Fruit fly (Drosophila melanogaster): ENCODE data around the gene COX6AL2.

COX6AL2 gene

DNA sequence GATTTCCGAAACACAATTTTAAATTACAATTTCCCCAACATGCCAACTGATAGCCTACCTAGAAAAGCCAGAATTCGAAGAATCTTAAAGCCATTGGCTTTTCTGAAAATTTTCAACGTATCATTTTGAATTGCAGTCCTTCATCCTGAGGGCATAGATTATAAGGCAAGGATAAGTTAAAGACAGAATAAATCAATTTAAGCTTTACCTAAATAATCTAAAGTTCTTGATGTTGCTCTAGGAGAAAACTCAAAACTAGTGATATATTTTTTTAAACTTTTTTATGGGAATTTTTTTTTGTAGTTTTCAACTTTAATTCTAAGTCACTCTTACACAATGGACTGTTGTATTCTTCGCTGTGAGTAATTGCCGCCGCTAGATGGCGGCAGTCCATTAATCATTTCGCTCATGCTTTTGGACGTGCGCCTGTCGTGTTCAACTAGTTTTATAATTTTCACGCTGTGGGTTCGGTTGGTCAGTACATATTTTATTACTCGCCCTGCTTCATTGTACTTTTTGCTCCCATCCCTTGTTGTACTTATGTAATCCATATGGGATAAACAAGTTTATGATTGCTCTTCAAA, at the start of gene COX6AL2:
Gene COX6AL2, minus strand, starts transcription at position 51 of the 584 bp plus-strand sequence.
- no peak for TF ChIP-seq B-H2 (GFP tag; optimal IDR thresholded peaks at IDR 0.05)
- 0 out of 2 replicates have a peak, but pooled peaks have one; percentile 6 for TF ChIP-seq ranshi (GFP tag; IDR thresholded peaks at IDR 0.05)
- TF ChIP-seq fd3F (GFP tag; optimal IDR thresholded peaks at IDR 0.05) = no peak
- TF ChIP-seq otp (GFP tag; IDR thresholded peaks at IDR 0.05) = no peak
- no peak for TF ChIP-seq ac (GFP tag; optimal IDR thresholded peaks at IDR 0.05)
- no peak for TF ChIP-seq Jarid2 (GFP tag; optimal IDR thresholded peaks at IDR 0.05)
- TF ChIP-seq bowl (GFP tag; IDR thresholded peaks at IDR 0.05) = no peak
- no peak for TF ChIP-seq Gsc (GFP tag; IDR thresholded peaks at IDR 0.05)
- TF ChIP-seq Doc2 (GFP tag; IDR thresholded peaks at IDR 0.05) = no peak
- no peak for TF ChIP-seq cas (GFP tag; IDR thresholded peaks at IDR 0.05)
- no peak for TF ChIP-seq Hr78 (GFP tag; optimal IDR thresholded peaks at IDR 0.05)
- no peak for TF ChIP-seq dysf (GFP tag; IDR thresholded peaks at IDR 0.05)
- no peak for TF ChIP-seq slbo (GFP tag; IDR thresholded peaks at IDR 0.05)
- TF ChIP-seq lmd (GFP tag; IDR thresholded peaks at IDR 0.05) = 0 out of 2 replicates have a peak, but pooled peaks have one; percentile 5
- peak; percentile 83 for TF ChIP-seq CTCF (GFP tag; optimal IDR thresholded peaks at IDR 0.05)

- no peak for TF ChIP-seq CG5245 (GFP tag; optimal IDR thresholded peaks at IDR 0.05)
- no peak for TF ChIP-seq CG7928 (GFP tag; optimal IDR thresholded peaks at IDR 0.05)
- TF ChIP-seq CTCF (GFP tag; optimal IDR thresholded peaks at IDR 0.05) = peak; percentile 4
- TF ChIP-seq HLH54F (GFP tag; optimal IDR thresholded peaks at IDR 0.05) = no peak
- no peak for TF ChIP-seq CG17328 (GFP tag; IDR thresholded peaks at IDR 0.05)
- TF ChIP-seq CG7987 (GFP tag; optimal IDR thresholded peaks at IDR 0.05) = no peak
- no peak for TF ChIP-seq CG18599 (GFP tag; optimal IDR thresholded peaks at IDR 0.05)
- TF ChIP-seq salm (tag; optimal IDR thresholded peaks at IDR 0.05) = no peak
- no peak for TF ChIP-seq mirr (GFP tag; optimal IDR thresholded peaks at IDR 0.05)
- TF ChIP-seq CG13287 (GFP tag; IDR thresholded peaks at IDR 0.05; ENCODE audit: partially characterized antibody) = 0 out of 2 replicates have a peak, but pooled peaks have one; percentile 18
- no peak for TF ChIP-seq ci (GFP tag; IDR thresholded peaks at IDR 0.05)
- no peak for TF ChIP-seq HmgZ (tag; optimal IDR thresholded peaks at IDR 0.05)
- no peak for TF ChIP-seq Hmr (GFP tag; optimal IDR thresholded peaks at IDR 0.05)
- no peak for TF ChIP-seq CG15073 (GFP tag; optimal IDR thresholded peaks at IDR 0.05)
- TF ChIP-seq fu2 (GFP tag; optimal IDR thresholded peaks at IDR 0.05) = no peak
- TF ChIP-seq CG15601 (tag; optimal IDR thresholded peaks at IDR 0.05) = peak; percentile 18
- TF ChIP-seq CG16779 (GFP tag; IDR thresholded peaks at IDR 0.05) = no peak
- TF ChIP-seq CG18262 (tag; optimal IDR thresholded peaks at IDR 0.05) = no peak
- TF ChIP-seq Antp (GFP tag; optimal IDR thresholded peaks at IDR 0.05) = no peak
- no peak for TF ChIP-seq vnd (GFP tag; IDR thresholded peaks at IDR 0.05; ENCODE audit: partially characterized antibody)
Measured at dm6 chr3L:18957032-18957431, 43.1 kb upstream of the COX6AL2 start.

DNA sequence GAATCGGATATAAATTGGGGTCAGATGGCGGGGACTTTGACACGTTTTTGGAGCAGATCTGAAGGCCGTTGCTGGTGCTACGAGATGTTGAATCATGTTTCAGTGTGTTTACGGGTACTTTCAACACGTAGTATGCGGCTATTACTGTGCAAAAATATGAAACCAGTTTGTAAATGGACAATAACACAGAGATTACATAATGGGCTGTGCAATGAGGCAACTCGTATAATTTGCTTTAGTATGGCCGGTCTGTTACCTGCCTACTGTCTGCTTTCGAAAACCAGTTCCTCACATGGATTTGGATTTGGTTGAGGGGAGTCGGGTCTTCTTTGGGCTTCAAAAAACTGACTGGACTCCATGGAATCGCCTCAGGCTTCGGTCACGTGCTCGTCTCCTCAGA, 38.4 kb upstream of the COX6AL2 start:
- TF ChIP-seq ken (GFP tag; IDR thresholded peaks at IDR 0.05) (no peak), wdn (GFP tag; IDR thresholded peaks at IDR 0.05) (no peak), kni (GFP tag; optimal IDR thresholded peaks at IDR 0.05) (no peak), cwo (GFP tag; optimal IDR thresholded peaks at IDR 0.05) (peak; percentile 84), ftz-f1 (GFP tag; optimal IDR thresholded peaks at IDR 0.05) (no peak), chinmo (GFP tag; IDR thresholded peaks at IDR 0.05; ENCODE audit: partially characterized antibody) (0 out of 4 replicates have a peak, but pooled peaks have one; percentile 50), CG17328 (GFP tag; IDR thresholded peaks at IDR 0.05) (no peak), Jarid2 (GFP tag; optimal IDR thresholded peaks at IDR 0.05) (no peak), HmgZ (tag; optimal IDR thresholded peaks at IDR 0.05) (no peak), Sin3A (optimal IDR thresholded peaks at IDR 0.05) (no peak), Asciz (GFP tag; optimal IDR thresholded peaks at IDR 0.05) (no peak), zfh1 (GFP tag; IDR thresholded peaks at IDR 0.05) (no peak), CG4707 (GFP tag; optimal IDR thresholded peaks at IDR 0.05) (no peak), en (GFP tag; optimal IDR thresholded peaks at IDR 0.05) (no peak), CG9932 (GFP tag; IDR thresholded peaks at IDR 0.05) (no peak), Max (GFP tag; optimal IDR thresholded peaks at IDR 0.05) (no peak), Pdp1 (GFP tag; optimal IDR thresholded peaks at IDR 0.05) (peak in 1 of 2 experiments; percentile 87), CG2678 (tag; optimal IDR thresholded peaks at IDR 0.05) (no peak), Hr78 (GFP tag; optimal IDR thresholded peaks at IDR 0.05) (peak in 1 of 2 experiments; percentile 25), vnd (GFP tag; IDR thresholded peaks at IDR 0.05; ENCODE audit: partially characterized antibody) (no peak)

All from whole organism, embryonic.